Worm (Caenorhabditis elegans): ENCODE results near the gene lgc-25.

ce11 chrX:14140040-14140439 is 21.5 kb downstream of the lgc-25 start, which contains the start of gene nkat-1:
- no peak for TF ChIP-seq Y53G8AR.9 (GFP tag; conservative IDR thresholded peaks at IDR 0.05)
- no peak for TF ChIP-seq T07F8.4 (tag; optimal IDR thresholded peaks at IDR 0.05)
- TF ChIP-seq F52B5.7 (tag; optimal IDR thresholded peaks at IDR 0.05): no peak
- TF ChIP-seq ceh-91 (GFP tag; IDR thresholded peaks at IDR 0.05): no peak
- TF ChIP-seq pbrm-1 (GFP tag; IDR thresholded peaks at IDR 0.05): no peak
- no peak for TF ChIP-seq pha-4 (tag; optimal IDR thresholded peaks at IDR 0.05)
- no peak for TF ChIP-seq Y95B8A.8 (GFP tag; IDR thresholded peaks at IDR 0.05)
- TF ChIP-seq unc-62 (GFP tag; optimal IDR thresholded peaks at IDR 0.05): no peak
- no peak for TF ChIP-seq nfya-1 (tag; optimal IDR thresholded peaks at IDR 0.05; ENCODE audit: borderline replicate concordance, insufficient read depth)
- TF ChIP-seq him-1 (tag; optimal IDR thresholded peaks at IDR 0.05): no peak
